Fruit fly (Drosophila melanogaster) whole organism, embryonic: ENCODE measurements around the gene sun.

ENCODE experiments used
- Abd-B ChIP-seq: fragments of 200-800 bp; sonication (Bioruptor generic); optimal IDR thresholded peaks from 2 replicates; lab custom pipeline; 2018; ENCODE audit warnings: missing biosample characterization, mild to moderate bottlenecking, missing genetic modification characterization, moderate library complexity
- Adf1 ChIP-seq: fragments of 200-800 bp; sonication (Bioruptor generic); IDR thresholded peaks from 2 replicates; pipeline ENCODE4 v1.3.6; 2022; ENCODE audit warnings: missing biosample characterization, missing genetic modification characterization
- C15 ChIP-seq: fragments of 200-800 bp; sonication (Bioruptor generic); IDR thresholded peaks from 3 replicates; pipeline ENCODE4 v1.3.6; 2022; ENCODE audit warnings: missing biosample characterization, missing genetic modification characterization
- CG10267 ChIP-seq: fragments of 200-800 bp; sonication (Bioruptor generic); optimal IDR thresholded peaks from 2 replicates; lab custom pipeline; 2018; ENCODE audit warnings: missing biosample characterization, mild to moderate bottlenecking, missing genetic modification characterization, moderate library complexity
- CG10274 ChIP-seq: fragments of 200-800 bp; sonication (Bioruptor generic); optimal IDR thresholded peaks from 3 replicates; lab custom pipeline; 2017; ENCODE audit warnings: missing biosample characterization, mild to moderate bottlenecking, missing genetic modification characterization
- CG10959 ChIP-seq: fragments of 200-800 bp; sonication (Bioruptor generic); IDR thresholded peaks from 2 replicates; pipeline ENCODE4 v1.3.6; 2022; ENCODE audit warnings: missing biosample characterization, missing genetic modification characterization
- CG11398 ChIP-seq: fragments of 200-800 bp; sonication (Bioruptor generic); optimal IDR thresholded peaks from 2 replicates; lab custom pipeline; 2016; ENCODE audit warnings: missing biosample characterization, missing genetic modification characterization
- CG12659 ChIP-seq: fragments of 200-800 bp; sonication (Bioruptor generic); optimal IDR thresholded peaks from 3 replicates; lab custom pipeline; 2017; ENCODE audit warnings: mild to moderate bottlenecking, missing biosample characterization, missing genetic modification reagents, missing genetic modification characterization
- CG12942 ChIP-seq: fragments of 200-800 bp; sonication (Bioruptor generic); optimal IDR thresholded peaks from 3 replicates; lab custom pipeline; 2016; ENCODE audit warnings: missing biosample characterization, missing genetic modification characterization
- CG14014 ChIP-seq: fragments of 200-800 bp; sonication (Bioruptor generic); IDR thresholded peaks from 2 replicates; pipeline ENCODE4 v1.3.6; 2022; ENCODE audit warnings: missing biosample characterization, missing genetic modification characterization
- CG15479 ChIP-seq: fragments of 200-800 bp; sonication (Bioruptor generic); optimal IDR thresholded peaks from 3 replicates; lab custom pipeline; 2019; ENCODE audit warnings: missing biosample characterization, mild to moderate bottlenecking, missing genetic modification characterization, moderate library complexity
- CG15514 ChIP-seq: fragments of 200-800 bp; sonication (Bioruptor generic); optimal IDR thresholded peaks from 3 replicates; lab custom pipeline; 2017; ENCODE audit warnings: missing biosample characterization, missing genetic modification characterization, mild to moderate bottlenecking, moderate library complexity, missing genetic modification reagents
- CG1602 ChIP-seq: fragments of 200-800 bp; sonication (Bioruptor generic); optimal IDR thresholded peaks from 3 replicates; lab custom pipeline; 2016; ENCODE audit warnings: missing biosample characterization, missing genetic modification characterization
- CG1647 ChIP-seq: fragments of 200-800 bp; sonication (Bioruptor generic); optimal IDR thresholded peaks from 3 replicates; lab custom pipeline; 2016; ENCODE audit warnings: missing biosample characterization, missing genetic modification characterization
- CG16813 ChIP-seq: fragments of 200-800 bp; sonication (Bioruptor generic); IDR thresholded peaks from 3 replicates; pipeline ENCODE4 v1.3.6; 2022; ENCODE audit warnings: missing biosample characterization, missing genetic modification characterization; ENCODE audit not compliant: partially characterized antibody
- CG2875 ChIP-seq: fragments of 200-800 bp; sonication (Bioruptor generic); optimal IDR thresholded peaks from 2 replicates; lab custom pipeline; 2017; ENCODE audit warnings: missing biosample characterization, mild to moderate bottlenecking, missing genetic modification characterization, missing genetic modification reagents
- CG3163 ChIP-seq: fragments of 200-800 bp; sonication (Bioruptor generic); optimal IDR thresholded peaks from 3 replicates; lab custom pipeline; 2016; ENCODE audit warnings: missing biosample characterization, missing genetic modification characterization
- CG5180 ChIP-seq: fragments of 200-800 bp; sonication (Bioruptor generic); optimal IDR thresholded peaks from 3 replicates; lab custom pipeline; 2017; ENCODE audit warnings: missing biosample characterization, missing genetic modification characterization, mild to moderate bottlenecking, moderate library complexity, missing genetic modification reagents
- CG6765 ChIP-seq: fragments of 200-800 bp; sonication (Bioruptor generic); optimal IDR thresholded peaks from 3 replicates; lab custom pipeline; 2017; ENCODE audit warnings: missing biosample characterization, mild to moderate bottlenecking, missing genetic modification characterization
- CG8089 ChIP-seq: fragments of 200-800 bp; sonication (Bioruptor generic); optimal IDR thresholded peaks from 3 replicates; lab custom pipeline; 2016; ENCODE audit warnings: missing biosample characterization, missing genetic modification characterization
- CG8359 ChIP-seq: fragments of 200-800 bp; sonication (Bioruptor generic); optimal IDR thresholded peaks from 2 replicates; lab custom pipeline; 2017; ENCODE audit warnings: missing biosample characterization, mild to moderate bottlenecking, missing genetic modification characterization, borderline replicate concordance
- CG9609 ChIP-seq: fragments of 200-800 bp; sonication (Bioruptor generic); optimal IDR thresholded peaks from 3 replicates; lab custom pipeline; 2016; ENCODE audit warnings: missing biosample characterization, missing genetic modification characterization
- CG9727 ChIP-seq: fragments of 200-800 bp; sonication (Bioruptor generic); optimal IDR thresholded peaks from 3 replicates; lab custom pipeline; 2017; ENCODE audit warnings: missing biosample characterization, mild to moderate bottlenecking, missing genetic modification characterization
- CTCF ChIP-seq: fragments of 200-800 bp; sonication (Bioruptor generic); optimal IDR thresholded peaks from 2 replicates; lab custom pipeline; 2017; ENCODE audit warnings: missing biosample characterization, mild to moderate bottlenecking, missing genetic modification characterization, moderate library complexity
- CkIIα-i1 ChIP-seq: fragments of 200-800 bp; sonication (Bioruptor generic); IDR thresholded peaks from 2 replicates; pipeline ENCODE4 v1.3.6; 2022; ENCODE audit warnings: missing biosample characterization, missing genetic modification characterization
- Deaf1 ChIP-seq: fragments of 200-800 bp; optimal IDR thresholded peaks from 3 replicates; lab custom pipeline; 2019; ENCODE audit warnings: missing biosample characterization, mild to moderate bottlenecking, missing genetic modification characterization, moderate library complexity
- E2f1 ChIP-seq: fragments of 200-800 bp; sonication (Bioruptor generic); IDR thresholded peaks from 2 replicates; pipeline ENCODE4 v1.3.6; 2022; ENCODE audit warnings: missing biosample characterization, missing genetic modification characterization
- Fer1 ChIP-seq: fragments of 200-800 bp; sonication (Bioruptor generic); optimal IDR thresholded peaks from 2 replicates; lab custom pipeline; 2017; ENCODE audit warnings: missing biosample characterization, mild to moderate bottlenecking, missing genetic modification characterization
- Hey ChIP-seq: fragments of 200-800 bp; sonication (Bioruptor generic); optimal IDR thresholded peaks from 3 replicates; lab custom pipeline; 2018; ENCODE audit warnings: missing biosample characterization, mild to moderate bottlenecking, missing genetic modification characterization
- HmgD ChIP-seq: fragments of 200-800 bp; sonication (Bioruptor generic); optimal IDR thresholded peaks from 3 replicates; lab custom pipeline; 2016; ENCODE audit warnings: missing biosample characterization, missing genetic modification characterization
- HmgZ ChIP-seq: fragments of 200-800 bp; sonication (Bioruptor generic); optimal IDR thresholded peaks from 2 replicates; lab custom pipeline; 2018; ENCODE audit warnings: missing biosample characterization, mild to moderate bottlenecking, missing genetic modification characterization
- Max ChIP-seq: fragments of 200-800 bp; sonication (Bioruptor generic); optimal IDR thresholded peaks from 2 replicates; lab custom pipeline; 2016; ENCODE audit warnings: missing biosample characterization, mild to moderate bottlenecking, missing genetic modification characterization
- Meics ChIP-seq: fragments of 200-800 bp; sonication (Bioruptor generic); optimal IDR thresholded peaks from 2 replicates; lab custom pipeline; 2017; ENCODE audit warnings: missing biosample characterization, mild to moderate bottlenecking, missing genetic modification characterization
- Mes4 ChIP-seq: fragments of 200-800 bp; sonication (Bioruptor generic); optimal IDR thresholded peaks from 2 replicates; lab custom pipeline; 2016; ENCODE audit warnings: missing biosample characterization, missing genetic modification characterization
- Optix ChIP-seq: fragments of 200-800 bp; sonication (Bioruptor generic); IDR thresholded peaks from 3 replicates; pipeline ENCODE4 v1.3.6; 2022; ENCODE audit warnings: missing biosample characterization, missing genetic modification characterization
- Scr ChIP-seq: fragments of 200-800 bp; sonication (Bioruptor generic); IDR thresholded peaks from 2 replicates; pipeline ENCODE4 v1.3.6; 2022; ENCODE audit warnings: missing biosample characterization, missing genetic modification characterization; ENCODE audit not compliant: partially characterized antibody
- Sox102F ChIP-seq: fragments of 200-800 bp; sonication (Bioruptor generic); optimal IDR thresholded peaks from 2 replicates; lab custom pipeline; 2018; ENCODE audit warnings: missing biosample characterization, mild to moderate bottlenecking, missing genetic modification characterization, moderate library complexity
- ato ChIP-seq: fragments of 200-800 bp; sonication (Bioruptor generic); IDR thresholded peaks from 2 replicates; pipeline ENCODE4 v1.3.6; 2022; ENCODE audit warnings: missing biosample characterization, missing genetic modification characterization; ENCODE audit not compliant: partially characterized antibody
- dan ChIP-seq: fragments of 200-800 bp; sonication (Bioruptor generic); IDR thresholded peaks from 2 replicates; pipeline ENCODE4 v1.3.6; 2022; ENCODE audit warnings: missing biosample characterization, missing genetic modification characterization
- fru ChIP-seq: fragments of >200 bp; optimal IDR thresholded peaks from 2 replicates; lab custom pipeline; 2017
- gfzf ChIP-seq: fragments of 200-800 bp; sonication (Bioruptor generic); optimal IDR thresholded peaks from 2 replicates; lab custom pipeline; 2016; ENCODE audit warnings: missing biosample characterization, mild to moderate bottlenecking, missing genetic modification characterization, moderate library complexity
- gro ChIP-seq: fragments of 200-800 bp; sonication (Bioruptor generic); optimal IDR thresholded peaks from 2 replicates; lab custom pipeline; 2016; ENCODE audit warnings: missing biosample characterization, missing genetic modification characterization
- gsb-n ChIP-seq: fragments of 200-800 bp; sonication (Bioruptor generic); optimal IDR thresholded peaks from 3 replicates; lab custom pipeline; 2018; ENCODE audit warnings: missing biosample characterization, mild to moderate bottlenecking, missing genetic modification characterization
- hbn ChIP-seq: fragments of 200-800 bp; sonication (Bioruptor generic); IDR thresholded peaks from 2 replicates; pipeline ENCODE4 v1.3.6; 2022; ENCODE audit warnings: missing biosample characterization, missing genetic modification characterization; ENCODE audit not compliant: partially characterized antibody
- jumu ChIP-seq: fragments of 200-800 bp; sonication (Bioruptor generic); optimal IDR thresholded peaks from 3 replicates; lab custom pipeline; 2016; ENCODE audit warnings: missing biosample characterization, missing genetic modification characterization
- peb ChIP-seq: fragments of 200-800 bp; sonication (Bioruptor generic); IDR thresholded peaks from 2 replicates; pipeline ENCODE4 v1.3.6; 2022; ENCODE audit warnings: missing biosample characterization, missing genetic modification characterization
- rib ChIP-seq: fragments of 200-800 bp; sonication (Bioruptor generic); IDR thresholded peaks from 2 replicates; pipeline ENCODE4 v1.3.6; 2022; ENCODE audit warnings: missing biosample characterization, missing genetic modification characterization
- tap ChIP-seq: fragments of 200-800 bp; optimal IDR thresholded peaks from 3 replicates; lab custom pipeline; 2019; ENCODE audit warnings: missing biosample characterization, mild to moderate bottlenecking, missing genetic modification characterization, moderate library complexity
- wor ChIP-seq: fragments of 200-800 bp; sonication (Bioruptor generic); IDR thresholded peaks from 2 replicates; pipeline ENCODE4 v1.3.6; 2022; ENCODE audit warnings: missing biosample characterization, missing genetic modification characterization
- zen ChIP-seq: fragments of 200-800 bp; sonication (Bioruptor generic); optimal IDR thresholded peaks from 3 replicates; lab custom pipeline; 2018; ENCODE audit warnings: missing biosample characterization, mild to moderate bottlenecking, missing genetic modification characterization, moderate library complexity

sun gene

DNA sequence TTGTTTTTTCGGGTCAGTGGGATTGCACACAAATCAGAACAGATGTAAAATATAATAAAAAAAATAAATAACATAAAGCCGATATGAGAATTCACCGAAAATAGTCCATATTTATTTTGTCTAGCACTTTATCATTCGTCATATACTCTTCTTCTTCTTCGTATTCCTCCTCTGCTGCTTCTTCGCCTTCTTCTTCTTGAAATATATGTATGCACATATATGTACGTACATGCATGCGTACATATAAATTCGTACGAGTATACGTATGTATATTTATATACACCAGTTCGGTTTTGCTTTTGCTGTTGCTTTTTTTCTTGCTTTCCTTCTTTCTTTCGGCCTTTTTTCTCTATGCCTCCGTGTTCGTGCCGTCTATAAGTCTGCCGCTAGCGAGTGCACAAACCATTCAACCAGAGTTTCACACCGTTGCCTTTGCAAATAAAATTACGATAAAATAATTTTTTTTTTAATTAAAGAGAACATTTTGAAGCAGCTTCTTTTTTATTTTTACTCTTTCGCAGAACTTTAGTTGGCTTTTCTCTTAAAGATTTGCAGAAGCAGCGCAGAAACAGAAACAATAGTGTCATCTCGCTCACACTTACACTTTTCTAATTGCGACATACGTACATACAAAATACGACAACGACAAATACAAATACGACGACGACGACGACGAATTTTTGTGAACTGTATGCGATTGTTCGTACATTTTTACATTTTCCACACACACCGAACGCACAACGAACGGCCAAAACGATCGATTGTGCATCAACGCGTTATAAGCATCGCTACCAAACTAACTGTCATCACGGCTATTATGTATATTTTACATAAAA, 37.6 kb upstream of the sun start (continued):
- TF ChIP-seq Scr (GFP tag; lab: Robert Waterston, UW) (no peak), Mes4 (no peak), dan (GFP tag; lab: Robert Waterston, UW) (no peak), CG9727 (GFP tag; lab: Kevin White, UChicago) (no peak), ato (no peak), peb (GFP tag; lab: Robert Waterston, UW) (no peak), CG12942 (GFP tag; lab: Kevin White, UChicago) (no peak), E2f1 (GFP tag; lab: Robert Waterston, UW) (no peak), gro (GFP tag; lab: Kevin White, UChicago) (no peak), CG3163 (GFP tag; lab: Kevin White, UChicago) (peak; percentile 98), Fer1 (peak; percentile 36), CG5180 (GFP tag; lab: Kevin White, UChicago) (no peak), fru (lab: Kevin White, UChicago) (no peak), CG1602 (GFP tag; lab: Kevin White, UChicago) (no peak), CG12659 (no peak), CG8089 (GFP tag; lab: Kevin White, UChicago) (no peak), zen (tag; lab: Kevin White, UChicago) (no peak), CG15479 (GFP tag; lab: Kevin White, UChicago) (peak; percentile 77), Sox102F (GFP tag; lab: Kevin White, UChicago) (no peak), CkIIα-i1 (GFP tag; lab: Robert Waterston, UW) (no peak), CG10267 (tag; lab: Kevin White, UChicago) (no peak), CTCF (peak; percentile 55), C15 (GFP tag; lab: Robert Waterston, UW) (no peak), tap (tag; lab: Kevin White, UChicago) (no peak), CG8359 (GFP tag; lab: Kevin White, UChicago) (no peak), Max (GFP tag; lab: Kevin White, UChicago) (no peak), CG6765 (no peak), CG11398 (GFP tag; lab: Kevin White, UChicago) (no peak), gsb-n (tag; lab: Kevin White, UChicago) (no peak), gfzf (GFP tag; lab: Kevin White, UChicago) (peak; percentile 6), CG14014 (GFP tag; lab: Robert Waterston, UW) (no peak), CG10274 (no peak), Deaf1 (tag; lab: Kevin White, UChicago) (peak; percentile 88), CG1647 (GFP tag; lab: Kevin White, UChicago) (no peak), CG16813 (no peak), Meics (GFP tag; lab: Kevin White, UChicago) (no peak), Adf1 (GFP tag; lab: Robert Waterston, UW) (peak; percentile 16; the same call in 1 of the 2 replicates), Hey (no peak), HmgD (GFP tag; lab: Kevin White, UChicago) (no peak), rib (GFP tag; lab: Robert Waterston, UW) (0 out of 2 replicates have a peak, but pooled peaks have one; percentile 44), CG9609 (GFP tag; lab: Kevin White, UChicago) (no peak), Abd-B (GFP tag; lab: Kevin White, UChicago) (no peak), wor (GFP tag; lab: Robert Waterston, UW) (no peak), CG15514 (no peak), Optix (GFP tag; lab: Robert Waterston, UW) (no peak), jumu (GFP tag; lab: Kevin White, UChicago) (no peak), CG2875 (no peak), CG10959 (GFP tag; lab: Robert Waterston, UW) (no peak), HmgZ (tag; lab: Kevin White, UChicago) (peak; percentile 50), hbn (GFP tag; lab: Robert Waterston, UW) (no peak)
